Fruit fly (Drosophila melanogaster) whole organism, embryonic: ENCODE results near the gene CG4133.
A peak's percentile ranks its signal among the peaks of the same experiment; 100 is the strongest.

Experiments
- Abd-B ChIP-seq: fragments of 200-800 bp; sonication (Bioruptor generic); optimal IDR thresholded peaks from 2 replicates; lab custom pipeline; 2018; ENCODE audit warnings: missing biosample characterization, mild to moderate bottlenecking, missing genetic modification characterization, moderate library complexity
- Bdp1 ChIP-seq: fragments of 200-800 bp; sonication (Bioruptor generic); optimal IDR thresholded peaks from 3 replicates; lab custom pipeline; 2016; ENCODE audit warnings: missing biosample characterization, missing genetic modification characterization
- CG1024 ChIP-seq: fragments of 200-800 bp; sonication (Bioruptor generic); IDR thresholded peaks from 2 replicates; pipeline ENCODE4 v1.3.6; 2022; ENCODE audit warnings: missing biosample characterization, missing genetic modification characterization
- CG10565 ChIP-seq: fragments of 200-800 bp; sonication (Bioruptor generic); optimal IDR thresholded peaks from 3 replicates; lab custom pipeline; 2016; ENCODE audit warnings: missing biosample characterization, mild to moderate bottlenecking, missing genetic modification characterization
- CG15269 ChIP-seq: fragments of 200-800 bp; sonication (Bioruptor generic); optimal IDR thresholded peaks from 2 replicates; lab custom pipeline; 2018; ENCODE audit warnings: missing biosample characterization, mild to moderate bottlenecking, missing genetic modification characterization, moderate library complexity
- CG1529 ChIP-seq: fragments of 200-800 bp; sonication (Bioruptor generic); optimal IDR thresholded peaks from 3 replicates; lab custom pipeline; 2018; ENCODE audit warnings: missing biosample characterization, missing genetic modification characterization
- CG16813 ChIP-seq: fragments of 200-800 bp; sonication (Bioruptor generic); IDR thresholded peaks from 3 replicates; pipeline ENCODE4 v1.3.6; 2022; ENCODE audit warnings: missing biosample characterization, missing genetic modification characterization; ENCODE audit not compliant: partially characterized antibody
- CG1792 ChIP-seq: fragments of 200-800 bp; sonication (Bioruptor generic); optimal IDR thresholded peaks from 2 replicates; lab custom pipeline; 2016; ENCODE audit warnings: missing biosample characterization, missing genetic modification characterization
- CG2202 ChIP-seq: fragments of 200-800 bp; sonication (Bioruptor generic); optimal IDR thresholded peaks from 2 replicates; lab custom pipeline; 2018; ENCODE audit warnings: missing biosample characterization, mild to moderate bottlenecking, missing genetic modification characterization
- CG2875 ChIP-seq: fragments of 200-800 bp; sonication (Bioruptor generic); optimal IDR thresholded peaks from 2 replicates; lab custom pipeline; 2017; ENCODE audit warnings: missing biosample characterization, mild to moderate bottlenecking, missing genetic modification characterization, missing genetic modification reagents
- CG5245 ChIP-seq: fragments of 200-800 bp; sonication (Bioruptor generic); optimal IDR thresholded peaks from 3 replicates; lab custom pipeline; 2016; ENCODE audit warnings: missing biosample characterization, missing genetic modification characterization
- CG7987 ChIP-seq: fragments of 200-800 bp; sonication (Bioruptor generic); optimal IDR thresholded peaks from 2 replicates; lab custom pipeline; 2018; ENCODE audit warnings: missing biosample characterization, mild to moderate bottlenecking, missing genetic modification characterization, moderate library complexity
- CG8944 ChIP-seq: fragments of 200-800 bp; sonication (Bioruptor generic); optimal IDR thresholded peaks from 3 replicates; lab custom pipeline; 2016; ENCODE audit warnings: missing biosample characterization, missing genetic modification characterization
- D19A ChIP-seq: fragments of 200-800 bp; optimal IDR thresholded peaks from 3 replicates; lab custom pipeline; 2019; ENCODE audit warnings: missing biosample characterization, mild to moderate bottlenecking, missing genetic modification characterization, moderate library complexity
- Dfd ChIP-seq, 2 experiments: fragments of >200 bp; optimal IDR thresholded peaks; 2 replicates each; lab custom pipeline; 2017; ENCODE audit warnings: missing biosample characterization in 2 of 2, missing genetic modification characterization in 2 of 2
- Dref ChIP-seq: fragments of 200-800 bp; sonication (Bioruptor generic); IDR thresholded peaks from 2 replicates; pipeline ENCODE4 v1.3.6; 2022; ENCODE audit warnings: missing biosample characterization, missing genetic modification characterization
- E2f2 ChIP-seq: fragments of 200-800 bp; sonication (Bioruptor generic); IDR thresholded peaks from 2 replicates; pipeline ENCODE4 v1.3.6; 2022; ENCODE audit warnings: missing biosample characterization, missing genetic modification characterization
- GATAe ChIP-seq: fragments of 200-800 bp; sonication (Bioruptor generic); conservative IDR thresholded peaks from 2 replicates; pipeline ENCODE4 v1.3.6; 2022; ENCODE audit warnings: missing biosample characterization, missing genetic modification characterization
- HLH3B ChIP-seq: fragments of 200-800 bp; sonication (Bioruptor generic); IDR thresholded peaks from 2 replicates; pipeline ENCODE4 v1.3.6; 2022; ENCODE audit warnings: missing biosample characterization, missing genetic modification characterization
- Hand ChIP-seq: fragments of 200-800 bp; sonication (Bioruptor generic); optimal IDR thresholded peaks from 2 replicates; lab custom pipeline; 2017; ENCODE audit warnings: mild to moderate bottlenecking, missing biosample characterization, missing genetic modification reagents, missing genetic modification characterization
- Max ChIP-seq: fragments of 200-800 bp; sonication (Bioruptor generic); optimal IDR thresholded peaks from 2 replicates; lab custom pipeline; 2016; ENCODE audit warnings: missing biosample characterization, mild to moderate bottlenecking, missing genetic modification characterization
- Pdp1 ChIP-seq, 2 experiments: fragments of 200-800 bp; sonication (Bioruptor generic); optimal IDR thresholded peaks; 3 replicates each; lab custom pipeline; 2016; ENCODE audit warnings: missing biosample characterization in 2 of 2, missing genetic modification characterization in 2 of 2, mild to moderate bottlenecking in 1 of 2, moderate library complexity in 1 of 2
- Sry-β ChIP-seq: fragments of 200-800 bp; sonication (Bioruptor generic); optimal IDR thresholded peaks from 2 replicates; lab custom pipeline; 2018; ENCODE audit warnings: missing biosample characterization, mild to moderate bottlenecking, missing genetic modification characterization, moderate library complexity
- Tbp ChIP-seq: fragments of >200 bp; optimal IDR thresholded peaks from 2 replicates; lab custom pipeline; 2018; ENCODE audit warnings: missing biosample characterization, missing genetic modification characterization
- Trl ChIP-seq, 3 experiments: fragments of >200 bp in 2 of 3; fragments of 200-800 bp in 1 of 3; sonication (Bioruptor generic) in 1 of 3; optimal IDR thresholded peaks; 2 replicates in 1 of 3; 3 replicates in 2 of 3; lab custom pipeline; 2016 to 2017; ENCODE audit warnings: missing biosample characterization in 1 of 3, missing genetic modification characterization in 1 of 3
- Xbp1 ChIP-seq: fragments of 200-800 bp; sonication (Bioruptor generic); optimal IDR thresholded peaks from 3 replicates; lab custom pipeline; 2016; ENCODE audit warnings: missing biosample characterization, mild to moderate bottlenecking, missing genetic modification characterization
- ara ChIP-seq: fragments of 200-800 bp; sonication (Bioruptor generic); IDR thresholded peaks from 2 replicates; pipeline ENCODE4 v1.3.6; 2022; ENCODE audit warnings: missing biosample characterization, missing genetic modification characterization
- bsh ChIP-seq, 2 experiments: fragments of 200-800 bp; sonication (Bioruptor generic); optimal IDR thresholded peaks; 2 replicates each; lab custom pipeline; 2017 to 2018; ENCODE audit warnings: mild to moderate bottlenecking in 2 of 2, missing biosample characterization in 2 of 2, missing genetic modification characterization in 2 of 2, moderate library complexity in 1 of 2
- cato ChIP-seq: fragments of 200-800 bp; sonication (Bioruptor generic); optimal IDR thresholded peaks from 2 replicates; lab custom pipeline; 2016; ENCODE audit warnings: missing biosample characterization, missing genetic modification characterization, borderline replicate concordance
- caup ChIP-seq: fragments of 200-800 bp; sonication (Bioruptor generic); optimal IDR thresholded peaks from 3 replicates; lab custom pipeline; 2017; ENCODE audit warnings: missing biosample characterization, mild to moderate bottlenecking, missing genetic modification characterization, moderate library complexity; ENCODE audit not compliant: severe bottlenecking
- chinmo ChIP-seq: fragments of 200-800 bp; sonication (Bioruptor generic); IDR thresholded peaks from 4 replicates; pipeline ENCODE4 v1.3.6; 2022; ENCODE audit warnings: missing biosample characterization, missing genetic modification characterization; ENCODE audit not compliant: partially characterized antibody
- chn ChIP-seq: fragments of 200-800 bp; sonication (Bioruptor generic); optimal IDR thresholded peaks from 2 replicates; lab custom pipeline; 2016; ENCODE audit warnings: missing biosample characterization, missing genetic modification characterization
- corto ChIP-seq: fragments of 200-800 bp; sonication (Bioruptor generic); optimal IDR thresholded peaks from 2 replicates; lab custom pipeline; 2016; ENCODE audit warnings: missing biosample characterization, mild to moderate bottlenecking, missing genetic modification characterization, moderate library complexity
- dimm ChIP-seq: fragments of 200-800 bp; sonication (Bioruptor generic); IDR thresholded peaks from 2 replicates; pipeline ENCODE4 v1.3.6; 2022; ENCODE audit warnings: missing biosample characterization, missing genetic modification characterization
- grn ChIP-seq: fragments of 200-800 bp; sonication (Bioruptor generic); optimal IDR thresholded peaks from 3 replicates; lab custom pipeline; 2017; ENCODE audit warnings: missing biosample characterization, missing genetic modification characterization
- gt ChIP-seq: fragments of 200-800 bp; sonication (Bioruptor generic); IDR thresholded peaks from 2 replicates; pipeline ENCODE4 v1.3.6; 2022; ENCODE audit warnings: missing biosample characterization, missing genetic modification characterization
- ham ChIP-seq: fragments of 200-800 bp; sonication (Bioruptor generic); IDR thresholded peaks from 2 replicates; pipeline ENCODE4 v1.3.6; 2022; ENCODE audit warnings: missing biosample characterization, missing genetic modification characterization
- hth ChIP-seq: fragments of >200 bp; optimal IDR thresholded peaks from 2 replicates; lab custom pipeline; 2017; ENCODE audit warnings: inconsistent platforms
- inv ChIP-seq: fragments of 200-800 bp; sonication (Bioruptor generic); IDR thresholded peaks from 2 replicates; pipeline ENCODE4 v1.3.6; 2022; ENCODE audit warnings: missing biosample characterization, missing genetic modification characterization; ENCODE audit not compliant: partially characterized antibody
- jumu ChIP-seq: fragments of 200-800 bp; sonication (Bioruptor generic); optimal IDR thresholded peaks from 3 replicates; lab custom pipeline; 2016; ENCODE audit warnings: missing biosample characterization, missing genetic modification characterization
- lola ChIP-seq, 3 experiments: fragments of >200 bp in 2 of 3; fragments of 200-800 bp in 1 of 3; sonication (Bioruptor generic) in 1 of 3; optimal IDR thresholded peaks; 2 replicates each; lab custom pipeline; 2017 to 2019; ENCODE audit warnings: missing biosample characterization in 3 of 3, missing genetic modification characterization in 3 of 3, mild to moderate bottlenecking in 1 of 3, moderate library complexity in 1 of 3
- onecut ChIP-seq: fragments of 200-800 bp; sonication (Bioruptor generic); IDR thresholded peaks from 2 replicates; pipeline ENCODE4 v1.3.6; 2022; ENCODE audit warnings: missing biosample characterization, missing genetic modification characterization
- pho ChIP-seq: fragments of 200-800 bp; sonication (Bioruptor generic); optimal IDR thresholded peaks from 2 replicates; lab custom pipeline; 2016; ENCODE audit warnings: missing biosample characterization, missing genetic modification characterization
- pum ChIP-seq: fragments of 200-800 bp; sonication (Bioruptor generic); optimal IDR thresholded peaks from 2 replicates; lab custom pipeline; 2016; ENCODE audit warnings: missing biosample characterization, missing genetic modification characterization
- shn ChIP-seq: fragments of 200-800 bp; sonication (Bioruptor generic); optimal IDR thresholded peaks from 3 replicates; lab custom pipeline; 2016; ENCODE audit warnings: missing biosample characterization, missing genetic modification characterization
- sqz ChIP-seq: fragments of 200-800 bp; sonication (Bioruptor generic); optimal IDR thresholded peaks from 3 replicates; lab custom pipeline; 2018; ENCODE audit warnings: missing biosample characterization, mild to moderate bottlenecking, missing genetic modification characterization
- tx ChIP-seq: fragments of 200-800 bp; sonication (Bioruptor generic); optimal IDR thresholded peaks from 2 replicates; lab custom pipeline; 2016; ENCODE audit warnings: missing biosample characterization, missing genetic modification characterization
- wek ChIP-seq: fragments of 200-800 bp; sonication (Bioruptor generic); optimal IDR thresholded peaks from 3 replicates; lab custom pipeline; 2018; ENCODE audit warnings: missing biosample characterization, mild to moderate bottlenecking, missing genetic modification characterization, moderate library complexity
- zen ChIP-seq: fragments of 200-800 bp; sonication (Bioruptor generic); optimal IDR thresholded peaks from 3 replicates; lab custom pipeline; 2018; ENCODE audit warnings: missing biosample characterization, mild to moderate bottlenecking, missing genetic modification characterization, moderate library complexity

CG4133 gene

dm6 chr2L:472073-472590, 16.8 kb downstream of the CG4133 start, which contains the start of gene CG4297 (continued):
- no peak for TF ChIP-seq E2f2 (GFP tag; lab: Robert Waterston, UW)
- TF ChIP-seq Tbp (GFP tag; lab: Kevin White, UChicago) = no peak
- TF ChIP-seq CG1792 (GFP tag; lab: Kevin White, UChicago) = peak; percentile 92
- TF ChIP-seq GATAe = no peak
- TF ChIP-seq tx (GFP tag; lab: Kevin White, UChicago) = peak; percentile 93
- TF ChIP-seq gt = no peak
- no peak for TF ChIP-seq ara
- peak; percentile 88 to 93 for TF ChIP-seq Pdp1 (GFP tag; optimal IDR thresholded peaks at IDR 0.05; lab: Kevin White, UChicago)
- peak; percentile 94 for TF ChIP-seq Xbp1 (GFP tag; lab: Kevin White, UChicago)
- peak; percentile 89 for TF ChIP-seq shn (GFP tag; lab: Kevin White, UChicago)
- TF ChIP-seq CG5245 (GFP tag; lab: Kevin White, UChicago) = peak; percentile 91
- TF ChIP-seq CG10565 (GFP tag; lab: Kevin White, UChicago) = peak; percentile 70
- TF ChIP-seq ham (GFP tag; lab: Robert Waterston, UW) = no peak
- TF ChIP-seq Dref (GFP tag; lab: Robert Waterston, UW) = no peak
- TF ChIP-seq bsh (GFP tag; optimal IDR thresholded peaks at IDR 0.05; lab: Kevin White, UChicago) = peak; percentile 24 to 93
- TF ChIP-seq Hand (GFP tag; lab: Kevin White, UChicago) = peak; percentile 94
- peak; percentile 94 for TF ChIP-seq CG2875
- peak; percentile 94 for TF ChIP-seq caup (GFP tag; lab: Kevin White, UChicago)
- no peak for TF ChIP-seq dimm (GFP tag; lab: Robert Waterston, UW)
- no peak for TF ChIP-seq chinmo (GFP tag; lab: Robert Waterston, UW)
- peak; percentile 59 for TF ChIP-seq grn (GFP tag; lab: Kevin White, UChicago)
- peak; percentile 92 for TF ChIP-seq jumu (GFP tag; lab: Kevin White, UChicago)
- TF ChIP-seq cato = peak; percentile 85
- TF ChIP-seq CG1529 (GFP tag; lab: Kevin White, UChicago) = peak; percentile 91
- peak; percentile 89 for TF ChIP-seq wek (GFP tag; lab: Kevin White, UChicago)
- TF ChIP-seq Dfd (GFP tag; optimal IDR thresholded peaks at IDR 0.05; lab: Kevin White, UChicago) = no peak
- TF ChIP-seq hth (lab: Kevin White, UChicago) = no peak
- peak; percentile 82 for TF ChIP-seq Bdp1 (GFP tag; lab: Kevin White, UChicago)
- peak; percentile 45 for TF ChIP-seq corto
- peak; percentile 87 for TF ChIP-seq D19A (tag; lab: Kevin White, UChicago)
- peak; percentile 71 for TF ChIP-seq zen (tag; lab: Kevin White, UChicago)
- TF ChIP-seq Trl (optimal IDR thresholded peaks at IDR 0.05; lab: Kevin White, UChicago) = peak; percentile 78 to 94
- peak; percentile 96 for TF ChIP-seq Trl (GFP tag; optimal IDR thresholded peaks at IDR 0.05; lab: Kevin White, UChicago)
- TF ChIP-seq HLH3B (GFP tag; lab: Robert Waterston, UW) = no peak
- peak; percentile 79 for TF ChIP-seq Abd-B
- TF ChIP-seq pho (GFP tag; lab: Kevin White, UChicago) = peak; percentile 94
- peak; percentile 88 for TF ChIP-seq onecut (GFP tag; lab: Robert Waterston, UW)
- peak; percentile 85 for TF ChIP-seq sqz (GFP tag; lab: Kevin White, UChicago)
- TF ChIP-seq CG8944 (GFP tag; lab: Kevin White, UChicago) = peak; percentile 91
- no peak for TF ChIP-seq CG16813 (GFP tag; lab: Robert Waterston, UW)
- TF ChIP-seq CG1024 (GFP tag; lab: Robert Waterston, UW) = no peak
- peak; percentile 92 for TF ChIP-seq pum (GFP tag; lab: Kevin White, UChicago)
- peak; percentile 92 for TF ChIP-seq CG15269 (tag; lab: Kevin White, UChicago)
- TF ChIP-seq lola (GFP tag; optimal IDR thresholded peaks at IDR 0.05; lab: Kevin White, UChicago) = peak in 1 of 3 experiments; percentile 78
- peak; percentile 94 for TF ChIP-seq chn (GFP tag; lab: Kevin White, UChicago)
- TF ChIP-seq CG2202 (tag; lab: Kevin White, UChicago) = peak; percentile 80
- peak; percentile 92 for TF ChIP-seq Max (GFP tag; lab: Kevin White, UChicago)
- TF ChIP-seq CG7987 (GFP tag; lab: Kevin White, UChicago) = peak; percentile 85
- no peak for TF ChIP-seq inv (GFP tag; lab: Robert Waterston, UW)
- peak; percentile 38 for TF ChIP-seq Sry-β (GFP tag; lab: Kevin White, UChicago)
